Fruit fly (Drosophila melanogaster): ENCODE results near the gene CG3847.

CG3847 gene

dm6 chrX:6375636-6376035, 28.7 kb downstream of the CG3847 start (continued):
- no peak for TF ChIP-seq cad (GFP tag; optimal IDR thresholded peaks at IDR 0.05)
- TF ChIP-seq CG8359 (GFP tag; optimal IDR thresholded peaks at IDR 0.05; ENCODE audit: borderline replicate concordance) = no peak
- no peak for TF ChIP-seq Neu2 (GFP tag; optimal IDR thresholded peaks at IDR 0.05; ENCODE audit: borderline replicate concordance)
- no peak for TF ChIP-seq lov (optimal IDR thresholded peaks at IDR 0.05)
- no peak for TF ChIP-seq lov (GFP tag; IDR thresholded peaks at IDR 0.05)
- TF ChIP-seq Max (GFP tag; optimal IDR thresholded peaks at IDR 0.05) = no peak
- TF ChIP-seq CG14860 (GFP tag; IDR thresholded peaks at IDR 0.05; ENCODE audit: partially characterized antibody) = no peak
- no peak for TF ChIP-seq Adf1 (GFP tag; IDR thresholded peaks at IDR 0.05)
- 0 out of 2 replicates have a peak, but pooled peaks have one; percentile 4 for TF ChIP-seq Oaz (GFP tag; IDR thresholded peaks at IDR 0.05)
- TF ChIP-seq CG4730 (GFP tag; IDR thresholded peaks at IDR 0.05) = 0 out of 2 replicates have a peak, but pooled peaks have one; percentile 29
- no peak for TF ChIP-seq CG2875 (GFP tag; optimal IDR thresholded peaks at IDR 0.05)
- TF ChIP-seq z (GFP tag; IDR thresholded peaks at IDR 0.05) = no peak
- TF ChIP-seq kay (GFP tag; optimal IDR thresholded peaks at IDR 0.05) = no peak
- TF ChIP-seq Dbx (GFP tag; IDR thresholded peaks at IDR 0.05) = peak; percentile 40; the same call in 1 of the 3 replicates
- peak; percentile 52 for TF ChIP-seq unpg (GFP tag; optimal IDR thresholded peaks at IDR 0.05)
- peak; percentile 28 for TF ChIP-seq Sox102F (GFP tag; optimal IDR thresholded peaks at IDR 0.05)
- TF ChIP-seq bcd (GFP tag; optimal IDR thresholded peaks at IDR 0.05) = peak; percentile 35
- no peak for TF ChIP-seq CG14667 (GFP tag; IDR thresholded peaks at IDR 0.05)
- TF ChIP-seq Trl (optimal IDR thresholded peaks at IDR 0.05) = no peak
- peak; percentile 29 for TF ChIP-seq Trl (GFP tag; optimal IDR thresholded peaks at IDR 0.05)
- TF ChIP-seq CG16863 (GFP tag; optimal IDR thresholded peaks at IDR 0.05) = peak; percentile 6
- TF ChIP-seq hkb (optimal IDR thresholded peaks at IDR 0.05) = no peak
- TF ChIP-seq hkb (GFP tag; IDR thresholded peaks at IDR 0.05) = peak; percentile 37; the same call in 1 of the 2 replicates
- TF ChIP-seq pan (optimal IDR thresholded peaks at IDR 0.05) = no peak
- TF ChIP-seq pan (GFP tag; optimal IDR thresholded peaks at IDR 0.05 in 1 of 2, IDR thresholded peaks at IDR 0.05 in 1 of 2) = no peak
- no peak for TF ChIP-seq CG34224 (GFP tag; IDR thresholded peaks at IDR 0.05; ENCODE audit: partially characterized antibody)
- TF ChIP-seq CG1529 (GFP tag; optimal IDR thresholded peaks at IDR 0.05) = no peak
- peak; percentile 29; the same call in 1 of the 2 replicates for TF ChIP-seq CG9215 (GFP tag; IDR thresholded peaks at IDR 0.05)
- no peak for TF ChIP-seq CG18764 (GFP tag; optimal IDR thresholded peaks at IDR 0.05)
- TF ChIP-seq NFAT (GFP tag; IDR thresholded peaks at IDR 0.05) = no peak
- TF ChIP-seq wek (GFP tag; optimal IDR thresholded peaks at IDR 0.05) = no peak
- TF ChIP-seq crc (GFP tag; optimal IDR thresholded peaks at IDR 0.05) = peak; percentile 16
- TF ChIP-seq HHEX (GFP tag; optimal IDR thresholded peaks at IDR 0.05) = peak; percentile 40
- TF ChIP-seq CG12744 (GFP tag; optimal IDR thresholded peaks at IDR 0.05) = peak; percentile 12
- peak; percentile 30 for TF ChIP-seq Ssrp (tag; optimal IDR thresholded peaks at IDR 0.05)
- no peak for TF ChIP-seq onecut (GFP tag; IDR thresholded peaks at IDR 0.05)
- TF ChIP-seq CG13894 (tag; optimal IDR thresholded peaks at IDR 0.05) = no peak
- no peak for TF ChIP-seq pfk (GFP tag; optimal IDR thresholded peaks at IDR 0.05)
- TF ChIP-seq CG2712 (tag; optimal IDR thresholded peaks at IDR 0.05) = peak; percentile 41
- no peak for TF ChIP-seq fru (optimal IDR thresholded peaks at IDR 0.05)
- peak; percentile 17 for TF ChIP-seq Six4 (GFP tag; optimal IDR thresholded peaks at IDR 0.05)
- TF ChIP-seq CG2116 (GFP tag; optimal IDR thresholded peaks at IDR 0.05) = no peak
- no peak for TF ChIP-seq Optix (GFP tag; IDR thresholded peaks at IDR 0.05)
- TF ChIP-seq CG31365 (tag; optimal IDR thresholded peaks at IDR 0.05) = no peak
- peak; percentile 60; the same call in 1 of the 2 replicates for TF ChIP-seq Ada2b (GFP tag; IDR thresholded peaks at IDR 0.05)
- no peak for TF ChIP-seq CG12155 (GFP tag; optimal IDR thresholded peaks at IDR 0.05)
- TF ChIP-seq sens-2 (GFP tag; IDR thresholded peaks at IDR 0.05) = no peak
- TF ChIP-seq kah (GFP tag; optimal IDR thresholded peaks at IDR 0.05) = no peak
- TF ChIP-seq CG2889 (GFP tag; IDR thresholded peaks at IDR 0.05) = no peak
- TF ChIP-seq CG2678 (tag; optimal IDR thresholded peaks at IDR 0.05) = peak; percentile 73
- peak; percentile 38 for TF ChIP-seq NfI (GFP tag; optimal IDR thresholded peaks at IDR 0.05)
- no peak for TF ChIP-seq sc (optimal IDR thresholded peaks at IDR 0.05)
- TF ChIP-seq sc (GFP tag; optimal IDR thresholded peaks at IDR 0.05) = no peak
